Worm (Caenorhabditis elegans) whole organism, late embryonic: ENCODE results near the gene rbr-2.

Experiments
- C38D4.7 ChIP-seq: fragments of 200-800 bp; sonication (Bioruptor generic); optimal IDR thresholded peaks from 2 replicates; lab custom pipeline; 2018; ENCODE audit warnings: mild to moderate bottlenecking, missing genetic modification characterization, moderate library complexity, missing compliant biosample characterization
- ama-1 ChIP-seq: fragments of 150-350 bp; optimal IDR thresholded peaks from 2 replicates; lab custom pipeline; 2014
- ceh-18 ChIP-seq: sonication (generic microtip); optimal IDR thresholded peaks from 2 replicates; lab custom pipeline; 2016; ENCODE audit warnings: missing genetic modification characterization, missing compliant biosample characterization
- ceh-2 ChIP-seq: sonication (generic microtip); optimal IDR thresholded peaks from 2 replicates; lab custom pipeline; 2016; ENCODE audit warnings: missing genotype, missing genetic modification characterization, missing compliant biosample characterization
- dmd-4 ChIP-seq: sonication (generic microtip); optimal IDR thresholded peaks from 2 replicates; lab custom pipeline; 2016; ENCODE audit warnings: borderline replicate concordance, missing genetic modification characterization, missing compliant biosample characterization
- lin-11 ChIP-seq: fragments of 200-800 bp; sonication (Bioruptor generic); optimal IDR thresholded peaks from 2 replicates; lab custom pipeline; 2018; ENCODE audit warnings: mild to moderate bottlenecking, missing genetic modification characterization, missing compliant biosample characterization
- nfya-1 ChIP-seq: sonication (generic microtip); optimal IDR thresholded peaks from 2 replicates; lab custom pipeline; 2017; ENCODE audit warnings: missing genetic modification characterization, mild to moderate bottlenecking, missing compliant biosample characterization, antibody characterized with exemption, moderate library complexity
- pqm-1 ChIP-seq: sonication (generic microtip); optimal IDR thresholded peaks from 2 replicates; lab custom pipeline; 2016; ENCODE audit warnings: missing genetic modification characterization, missing compliant biosample characterization
- syd-9 ChIP-seq: sonication (generic microtip); optimal IDR thresholded peaks from 2 replicates; lab custom pipeline; 2016; ENCODE audit warnings: mild to moderate bottlenecking, missing genetic modification characterization, moderate library complexity, missing compliant biosample characterization
- unc-55 ChIP-seq: sonication (generic microtip); optimal IDR thresholded peaks from 2 replicates; lab custom pipeline; 2017; ENCODE audit warnings: missing biosample characterization, missing genetic modification reagents, missing genetic modification characterization
- unc-86 ChIP-seq: sonication (generic microtip); optimal IDR thresholded peaks from 2 replicates; lab custom pipeline; 2016; ENCODE audit warnings: missing genetic modification characterization, missing compliant biosample characterization

DNA sequence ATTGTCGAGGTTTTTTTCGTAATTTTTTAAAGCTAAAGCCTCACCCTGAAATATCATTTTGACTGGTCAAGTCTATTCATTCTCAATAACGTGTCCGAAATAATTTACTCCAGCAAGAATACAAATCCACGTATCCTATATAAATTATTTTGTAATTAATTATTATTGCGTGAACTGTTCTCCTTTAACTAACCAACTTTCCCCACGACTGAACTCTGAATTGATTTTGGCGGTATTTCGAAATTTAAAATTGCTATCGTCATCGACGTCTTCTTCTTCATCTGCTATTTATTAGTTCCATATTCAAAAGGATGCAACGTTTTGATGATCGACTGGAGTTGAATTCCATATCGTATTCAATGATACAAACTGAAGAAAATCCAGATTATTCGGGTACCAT is 46.5 kb downstream of the rbr-2 start, which contains the start of the genes aqp-3 and Y69E1A.8:
- no peak for TF ChIP-seq ceh-18
- no peak for TF ChIP-seq syd-9 (tag; lab: Kevin White, UChicago)
- no peak for TF ChIP-seq lin-11
- TF ChIP-seq dmd-4 (tag; lab: Kevin White, UChicago), result no peak
- TF ChIP-seq nfya-1, result no peak
- no peak for TF ChIP-seq unc-86
- no peak for TF ChIP-seq unc-55 (GFP tag; lab: Kevin White, UChicago)
- no peak for TF ChIP-seq ama-1 (lab: Kevin White, UChicago)
- no peak for TF ChIP-seq ceh-2 (tag; lab: Kevin White, UChicago)
- TF ChIP-seq pqm-1 (tag; lab: Kevin White, UChicago), result no peak
- TF ChIP-seq C38D4.7 (GFP tag; lab: Kevin White, UChicago), result no peak
